Worm (Caenorhabditis elegans) whole organism, young adult: ENCODE measurements around the gene F53F4.7.

Experiments
- C06A6.2 ChIP-seq: fragments of 200-800 bp; sonication (Bioruptor generic); conservative IDR thresholded peaks from 2 replicates; pipeline ENCODE4 v1.3.6; 2022; ENCODE audit warnings: missing genetic modification characterization, missing compliant biosample characterization
- D2030.7 ChIP-seq: fragments of 200-800 bp; sonication (Bioruptor generic); IDR thresholded peaks from 2 replicates; pipeline ENCODE4 v1.3.6; 2022; ENCODE audit warnings: missing genetic modification reagents, missing genetic modification characterization, missing compliant biosample characterization
- F23B12.7 ChIP-seq: sonication (generic microtip); optimal IDR thresholded peaks from 2 replicates; lab custom pipeline; 2017; ENCODE audit warnings: missing genetic modification characterization, mild to moderate bottlenecking, missing compliant biosample characterization, antibody characterized with exemption, moderate library complexity; ENCODE audit not compliant: insufficient read depth
- F57A8.1 ChIP-seq: fragments of 200-800 bp; sonication (Bioruptor generic); optimal IDR thresholded peaks from 2 replicates; lab custom pipeline; 2018; ENCODE audit warnings: mild to moderate bottlenecking, missing genetic modification characterization, moderate library complexity, missing compliant biosample characterization
- K12H6.12 ChIP-seq: fragments of 200-800 bp; sonication (Bioruptor generic); optimal IDR thresholded peaks from 2 replicates; lab custom pipeline; 2018; ENCODE audit warnings: mild to moderate bottlenecking, missing genetic modification characterization, missing compliant biosample characterization
- Y56A3A.18 ChIP-seq: fragments of 200-800 bp; sonication (Bioruptor generic); IDR thresholded peaks from 2 replicates; pipeline ENCODE4 v1.3.6; 2022; ENCODE audit warnings: missing genetic modification reagents, missing genetic modification characterization, missing compliant biosample characterization
- Y95B8A.8 ChIP-seq: fragments of 200-800 bp; sonication (Bioruptor generic); IDR thresholded peaks from 2 replicates; pipeline ENCODE4 v1.3.6; 2022; ENCODE audit warnings: missing genetic modification reagents, missing genetic modification characterization, missing compliant biosample characterization
- ZK185.1 ChIP-seq: sonication (generic microtip); optimal IDR thresholded peaks from 2 replicates; lab custom pipeline; 2016; ENCODE audit warnings: mild to moderate bottlenecking, missing genetic modification characterization, missing compliant biosample characterization; ENCODE audit not compliant: poor library complexity, severe bottlenecking
- aptf-3 ChIP-seq: fragments of 200-800 bp; sonication (Bioruptor generic); IDR thresholded peaks from 2 replicates; pipeline ENCODE4 v1.3.6; 2022; ENCODE audit warnings: missing genetic modification characterization, missing compliant biosample characterization
- attf-5 ChIP-seq: fragments of 200-800 bp; sonication (Bioruptor generic); optimal IDR thresholded peaks from 2 replicates; lab custom pipeline; 2018; ENCODE audit warnings: mild to moderate bottlenecking, missing genetic modification characterization, missing compliant biosample characterization
- attf-6 ChIP-seq: fragments of 200-800 bp; sonication (Bioruptor generic); IDR thresholded peaks from 2 replicates; pipeline ENCODE4 v1.3.6; 2022; ENCODE audit warnings: missing genetic modification reagents, missing genetic modification characterization, missing compliant biosample characterization
- ceh-40 ChIP-seq: fragments of 200-800 bp; sonication (Bioruptor generic); IDR thresholded peaks from 2 replicates; pipeline ENCODE4 v1.3.6; 2022; ENCODE audit warnings: missing genetic modification characterization, missing compliant biosample characterization
- ceh-91 ChIP-seq: fragments of 200-800 bp; sonication (Bioruptor generic); IDR thresholded peaks from 2 replicates; pipeline ENCODE4 v1.3.6; 2022; ENCODE audit warnings: missing genetic modification reagents, missing genetic modification characterization, missing compliant biosample characterization
- dox-1 ChIP-seq: fragments of 200-800 bp; sonication (Bioruptor generic); IDR thresholded peaks from 2 replicates; pipeline ENCODE4 v1.3.6; 2022; ENCODE audit warnings: missing genetic modification reagents, missing genetic modification characterization, missing compliant biosample characterization
- efl-1 ChIP-seq: fragments of 150-350 bp; optimal IDR thresholded peaks from 2 replicates; lab custom pipeline; 2014; ENCODE audit warnings: missing biosample characterization, missing genetic modification reagents, missing genetic modification characterization
- egl-18 ChIP-seq: fragments of 200-800 bp; sonication (Bioruptor generic); IDR thresholded peaks from 2 replicates; pipeline ENCODE4 v1.3.6; 2022; ENCODE audit warnings: missing genetic modification reagents, missing genetic modification characterization, missing compliant biosample characterization
- ets-4 ChIP-seq: fragments of 200-800 bp; sonication (Bioruptor generic); optimal IDR thresholded peaks from 2 replicates; lab custom pipeline; 2018; ENCODE audit warnings: mild to moderate bottlenecking, missing genetic modification characterization, missing compliant biosample characterization
- gei-17 ChIP-seq: fragments of 200-800 bp; sonication (Bioruptor generic); optimal IDR thresholded peaks from 2 replicates; lab custom pipeline; 2018; ENCODE audit warnings: mild to moderate bottlenecking, missing genetic modification characterization, missing compliant biosample characterization
- hmg-1.2 ChIP-seq: fragments of 200-800 bp; sonication (Bioruptor generic); IDR thresholded peaks from 2 replicates; pipeline ENCODE4 v1.3.6; 2022; ENCODE audit warnings: missing genetic modification reagents, missing genetic modification characterization, missing compliant biosample characterization
- hmg-20 ChIP-seq: fragments of 200-800 bp; sonication (Bioruptor generic); IDR thresholded peaks from 2 replicates; pipeline ENCODE4 v1.3.6; 2022; ENCODE audit warnings: missing genetic modification reagents, missing genetic modification characterization, missing compliant biosample characterization
- hsf-1 ChIP-seq: fragments of 200-800 bp; sonication (Bioruptor generic); IDR thresholded peaks from 2 replicates; pipeline ENCODE4 v1.3.6; 2022; ENCODE audit warnings: missing genetic modification reagents, missing genetic modification characterization, missing compliant biosample characterization
- let-526 ChIP-seq: fragments of 200-800 bp; sonication (Bioruptor generic); IDR thresholded peaks from 2 replicates; pipeline ENCODE4 v1.3.6; 2022; ENCODE audit warnings: missing genetic modification reagents, missing genetic modification characterization, missing compliant biosample characterization
- lin-35 ChIP-seq, 3 experiments: fragments of 150-350 bp in 2 of 3; sonication (generic microtip) in 1 of 3; optimal IDR thresholded peaks; 2 replicates each; lab custom pipeline; 2014 to 2018; ENCODE audit warnings: missing biosample characterization in 3 of 3, missing genetic modification characterization in 3 of 3, missing genetic modification reagents in 3 of 3
- lin-54 ChIP-seq: fragments of 200-800 bp; sonication (Bioruptor generic); optimal IDR thresholded peaks from 2 replicates; lab custom pipeline; 2018; ENCODE audit warnings: mild to moderate bottlenecking, missing genetic modification characterization, missing compliant biosample characterization
- lsl-1 ChIP-seq: fragments of 200-800 bp; sonication (Bioruptor generic); optimal IDR thresholded peaks from 2 replicates; lab custom pipeline; 2018; ENCODE audit warnings: mild to moderate bottlenecking, missing genetic modification characterization, moderate library complexity, missing compliant biosample characterization
- madf-6 ChIP-seq: fragments of 200-800 bp; sonication (Bioruptor generic); IDR thresholded peaks from 2 replicates; pipeline ENCODE4 v1.3.6; 2022; ENCODE audit warnings: missing genetic modification reagents, missing genetic modification characterization, missing compliant biosample characterization
- mcd-1 ChIP-seq: fragments of 200-800 bp; sonication (Bioruptor generic); IDR thresholded peaks from 2 replicates; pipeline ENCODE4 v1.3.6; 2022; ENCODE audit warnings: missing genetic modification reagents, missing genetic modification characterization, missing compliant biosample characterization
- mel-28 ChIP-seq: sonication (generic microtip); optimal IDR thresholded peaks from 2 replicates; lab custom pipeline; 2016; ENCODE audit warnings: borderline replicate concordance, mild to moderate bottlenecking, missing genetic modification characterization, missing compliant biosample characterization
- mes-4 ChIP-seq: sonication (generic microtip); optimal IDR thresholded peaks from 2 replicates; lab custom pipeline; 2016; ENCODE audit warnings: missing genotype, missing genetic modification characterization, missing compliant biosample characterization
- nfya-1 ChIP-seq: sonication (generic microtip); optimal IDR thresholded peaks from 2 replicates; lab custom pipeline; 2017; ENCODE audit warnings: antibody characterized with exemption, missing compliant biosample characterization, missing genetic modification characterization, borderline replicate concordance; ENCODE audit not compliant: insufficient read depth
- nhr-80 ChIP-seq: sonication (generic microtip); optimal IDR thresholded peaks from 2 replicates; lab custom pipeline; 2016; ENCODE audit warnings: missing genetic modification characterization, missing compliant biosample characterization
- rcor-1 ChIP-seq: fragments of 200-800 bp; sonication (Bioruptor generic); IDR thresholded peaks from 2 replicates; pipeline ENCODE4 v1.3.6; 2022; ENCODE audit warnings: missing genetic modification reagents, missing genetic modification characterization, missing compliant biosample characterization
- rpc-1 ChIP-seq, 2 experiments: fragments of 150-350 bp in 1 of 2; sonication (generic microtip) in 1 of 2; optimal IDR thresholded peaks; 2 replicates each; lab custom pipeline; 2014 to 2018; ENCODE audit warnings: missing biosample characterization in 1 of 2, missing genetic modification characterization in 1 of 2, missing genetic modification reagents in 1 of 2, missing genotype in 1 of 2
- snpc-3.4 ChIP-seq: sonication (generic microtip); optimal IDR thresholded peaks from 2 replicates; lab custom pipeline; 2017; ENCODE audit warnings: missing genetic modification characterization, mild to moderate bottlenecking, missing compliant biosample characterization, antibody characterized with exemption, moderate library complexity, missing genotype, missing genetic modification reagents
- snpc-4 ChIP-seq, 5 experiments: fragments of 150-350 bp in 1 of 5; sonication (generic microtip) in 4 of 5; optimal IDR thresholded peaks; 2 replicates each; lab custom pipeline; 2014 to 2018; ENCODE audit warnings: missing genetic modification characterization in 5 of 5, missing biosample characterization in 3 of 5, antibody characterized with exemption in 2 of 5, mild to moderate bottlenecking in 2 of 5, missing compliant biosample characterization in 2 of 5, missing genotype in 2 of 5, moderate library complexity in 2 of 5, missing genetic modification reagents in 1 of 5
- somi-1 ChIP-seq: fragments of 200-800 bp; sonication (Bioruptor generic); optimal IDR thresholded peaks from 2 replicates; lab custom pipeline; 2018; ENCODE audit warnings: mild to moderate bottlenecking, missing genetic modification characterization, missing compliant biosample characterization
- xnd-1 ChIP-seq: sonication (generic microtip); optimal IDR thresholded peaks from 2 replicates; lab custom pipeline; 2016; ENCODE audit warnings: missing genotype, missing genetic modification reagents, missing genetic modification characterization, missing compliant biosample characterization
- zfh-2 ChIP-seq: fragments of 200-800 bp; sonication (Bioruptor generic); conservative IDR thresholded peaks from 2 replicates; pipeline ENCODE4 v1.3.6; 2022; ENCODE audit warnings: missing genetic modification reagents, missing genetic modification characterization, missing compliant biosample characterization

The F53F4.7 gene

DNA sequence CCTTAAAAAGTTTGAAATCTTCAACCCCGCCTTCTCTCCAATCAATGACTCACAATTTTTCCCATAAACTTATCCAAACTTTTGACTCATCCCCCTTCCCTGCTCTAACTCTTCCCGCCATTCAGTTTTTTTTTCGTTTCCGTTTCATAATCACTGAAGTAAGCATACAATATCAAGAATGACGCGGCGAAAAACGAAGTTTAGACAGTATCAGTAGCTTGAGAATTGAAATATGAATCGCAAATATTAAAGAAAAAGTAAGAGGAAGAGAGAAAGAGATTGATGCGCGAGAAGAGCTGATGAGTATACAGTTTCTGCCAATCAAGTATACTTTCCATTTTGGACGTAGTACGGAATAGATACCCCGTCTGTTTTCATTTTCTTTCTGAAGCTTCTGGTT lies 36.3 kb downstream of the F53F4.7 start:
- TF ChIP-seq ZK185.1 (tag; lab: Kevin White, UChicago) (no peak), dox-1 (GFP tag; lab: Robert Waterston, UW) (no peak), xnd-1 (no peak), C06A6.2 (GFP tag; lab: Robert Waterston, UW) (no peak), ets-4 (no peak), nhr-80 (peak; percentile 75)
- TF ChIP-seq, all 124 proteins: peak for 1

DNA sequence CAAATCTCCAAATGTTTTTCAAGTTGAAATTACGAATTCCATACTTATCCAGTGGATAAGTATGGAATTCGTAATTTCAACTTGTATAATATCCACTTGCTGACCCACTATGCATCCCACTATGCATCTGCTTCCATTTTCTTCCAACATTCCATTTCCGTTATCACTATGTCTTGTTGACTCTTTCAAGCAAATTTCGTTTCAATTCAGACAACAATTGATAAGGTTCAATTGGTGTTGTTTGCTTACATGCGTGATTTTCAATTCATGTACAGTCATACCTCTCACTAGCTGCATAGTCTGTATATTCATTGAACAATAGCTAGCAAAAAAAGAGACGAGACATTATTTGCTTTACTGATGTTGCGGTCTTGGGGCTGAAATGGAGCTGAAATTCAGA lies 36.9 kb downstream of the F53F4.7 start:
- no peak for TF ChIP-seq gei-17 (GFP tag; lab: Kevin White, UChicago)
- peak; percentile 17 for TF ChIP-seq nhr-80
- TF ChIP-seq ceh-40 (GFP tag; lab: Robert Waterston, UW): no peak
- no peak for TF ChIP-seq K12H6.12 (tag; lab: Kevin White, UChicago)
- no peak for TF ChIP-seq rpc-1 (optimal IDR thresholded peaks at IDR 0.05; lab: Kevin White, UChicago)
- TF ChIP-seq rpc-1 (tag; optimal IDR thresholded peaks at IDR 0.05; lab: Kevin White, UChicago): no peak
- TF ChIP-seq ceh-91 (GFP tag; lab: Robert Waterston, UW): no peak
- no peak for TF ChIP-seq mel-28 (tag; lab: Kevin White, UChicago)
- no peak for TF ChIP-seq hmg-20 (GFP tag; lab: Robert Waterston, UW)
- no peak for TF ChIP-seq lin-35 (GFP tag; optimal IDR thresholded peaks at IDR 0.05; lab: Kevin White, UChicago)

- TF ChIP-seq somi-1 (no peak), hsf-1 (0 out of 2 replicates have a peak, but pooled peaks have one; percentile 9), Y56A3A.18 (GFP tag; lab: Robert Waterston, UW) (no peak), aptf-3 (GFP tag; lab: Robert Waterston, UW) (no peak)
- TF ChIP-seq, all 124 proteins: peak for 1
Measured at ce11 chrV:13575866-13576265, 37.9 kb downstream of the F53F4.7 start.

DNA sequence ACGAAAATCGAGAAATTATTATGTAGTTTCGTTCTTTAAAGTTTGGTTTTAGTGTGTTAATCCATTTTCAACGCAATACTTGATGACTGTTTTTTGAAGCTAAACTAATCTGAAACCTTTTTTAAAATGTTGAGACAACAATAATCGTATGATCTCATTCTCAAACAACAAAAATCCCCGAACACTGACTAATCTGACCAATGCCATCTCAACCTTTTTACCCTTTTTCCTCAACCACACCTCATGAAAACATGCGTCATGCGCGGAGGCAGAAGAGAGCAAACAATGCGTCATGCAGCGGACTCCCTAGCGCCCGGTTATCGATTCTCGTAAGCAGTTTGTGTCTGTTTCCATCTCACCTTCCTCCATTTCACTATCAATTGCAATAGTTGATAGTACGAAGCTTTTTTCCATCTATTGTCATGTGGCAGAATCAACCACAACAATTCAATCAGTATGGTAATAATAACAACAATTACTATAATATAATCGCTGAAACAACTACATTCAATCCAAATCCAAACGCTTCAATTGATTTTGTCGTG lies 42.0 kb downstream of the F53F4.7 start, which contains the start of gene C50B8.4:
Gene C50B8.4, plus strand, starts transcription at position 299 of the 545 bp plus-strand sequence.
- TF ChIP-seq snpc-3.4 (no peak), lsl-1 (no peak), nhr-80 (peak; percentile 75), snpc-4 (GFP tag; optimal IDR thresholded peaks at IDR 0.05; lab: Kevin White, UChicago) (no peak), snpc-4 (tag; optimal IDR thresholded peaks at IDR 0.05; lab: Kevin White, UChicago) (peak in 1 of 4 experiments; percentile 8)

DNA sequence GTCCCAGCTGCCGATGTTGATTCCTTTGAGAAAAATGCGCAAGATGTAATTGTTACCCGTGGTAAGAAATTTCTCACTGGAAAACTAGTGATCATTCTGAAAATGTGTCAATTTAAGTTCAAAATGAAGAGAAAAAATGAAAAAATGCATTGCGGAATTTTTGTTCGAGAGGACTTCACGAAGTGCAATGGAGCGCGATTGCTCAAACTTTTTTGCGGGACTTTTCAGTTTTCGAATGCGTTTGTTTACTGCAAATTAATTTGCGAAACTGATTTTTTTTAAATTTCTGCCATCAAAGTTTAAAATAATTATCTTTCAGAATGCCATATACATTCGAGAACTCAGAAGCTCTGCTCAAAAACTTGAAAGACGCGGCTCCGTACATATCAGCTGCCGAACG lies 45.2 kb downstream of the F53F4.7 start, which contains the start of the genes nuaf-1 and bir-2:
Gene nuaf-1, minus strand, starts transcription at position 98 of the 400 bp plus-strand sequence.
Gene bir-2, plus strand, starts transcription at position 318 of the 400 bp plus-strand sequence.
- TF ChIP-seq mes-4 (no peak), mcd-1 (GFP tag; lab: Robert Waterston, UW) (peak; percentile 94), F57A8.1 (GFP tag; lab: Kevin White, UChicago) (no peak), dox-1 (GFP tag; lab: Robert Waterston, UW) (0 out of 2 replicates have a peak, but pooled peaks have one; percentile 24), attf-5 (GFP tag; lab: Kevin White, UChicago) (peak; percentile 9), snpc-4 (GFP tag; optimal IDR thresholded peaks at IDR 0.05; lab: Kevin White, UChicago) (no peak), snpc-4 (tag; optimal IDR thresholded peaks at IDR 0.05; lab: Kevin White, UChicago) (peak in 2 of 4 experiments; percentile 17 to 40), attf-6 (GFP tag; lab: Robert Waterston, UW) (no peak), let-526 (GFP tag; lab: Robert Waterston, UW) (no peak), madf-6 (GFP tag; lab: Robert Waterston, UW) (peak; percentile 63), lin-54 (GFP tag; lab: Kevin White, UChicago) (peak; percentile 65), efl-1 (peak; percentile 46), nfya-1 (no peak), D2030.7 (GFP tag; lab: Robert Waterston, UW) (peak; percentile 45), rcor-1 (GFP tag; lab: Robert Waterston, UW) (peak; percentile 29; the same call in 1 of the 2 replicates), hmg-1.2 (GFP tag; lab: Robert Waterston, UW) (0 out of 2 replicates have a peak, but pooled peaks have one; percentile 8), zfh-2 (no peak), snpc-3.4 (peak; percentile 67), egl-18 (GFP tag; lab: Robert Waterston, UW) (no peak), nhr-80 (peak; percentile 8), F23B12.7 (tag; lab: Kevin White, UChicago) (peak; percentile 3), lsl-1 (peak; percentile 41), Y95B8A.8 (GFP tag; lab: Robert Waterston, UW) (no peak), aptf-3 (GFP tag; lab: Robert Waterston, UW) (no peak)
